Fruit fly (Drosophila melanogaster) whole organism, embryonic: ENCODE results near the gene haf.

Experiments used
- CG10462 ChIP-seq: fragments of 200-800 bp; sonication (Bioruptor generic); optimal IDR thresholded peaks from 2 replicates; lab custom pipeline; 2016; ENCODE audit warnings: missing biosample characterization, missing genetic modification characterization
- CG11696 ChIP-seq: fragments of 200-800 bp; sonication (Bioruptor generic); IDR thresholded peaks from 2 replicates; pipeline ENCODE4 v1.3.6; 2022; ENCODE audit warnings: missing biosample characterization, missing genetic modification characterization
- CG15479 ChIP-seq: fragments of 200-800 bp; sonication (Bioruptor generic); optimal IDR thresholded peaks from 3 replicates; lab custom pipeline; 2019; ENCODE audit warnings: missing biosample characterization, mild to moderate bottlenecking, missing genetic modification characterization, moderate library complexity
- CG1647 ChIP-seq: fragments of 200-800 bp; sonication (Bioruptor generic); optimal IDR thresholded peaks from 3 replicates; lab custom pipeline; 2016; ENCODE audit warnings: missing biosample characterization, missing genetic modification characterization
- CG16815 ChIP-seq: fragments of 200-800 bp; sonication (Bioruptor generic); optimal IDR thresholded peaks from 3 replicates; lab custom pipeline; 2017; ENCODE audit warnings: missing biosample characterization, mild to moderate bottlenecking, missing genetic modification characterization
- CG16863 ChIP-seq: fragments of 200-800 bp; sonication (Bioruptor generic); optimal IDR thresholded peaks from 3 replicates; lab custom pipeline; 2016; ENCODE audit warnings: missing biosample characterization, missing genetic modification characterization
- CG17328 ChIP-seq: fragments of 200-800 bp; sonication (Bioruptor generic); IDR thresholded peaks from 2 replicates; pipeline ENCODE4 v1.3.6; 2022; ENCODE audit warnings: missing biosample characterization, missing genetic modification characterization
- CG2116 ChIP-seq: fragments of 200-800 bp; sonication (Bioruptor generic); optimal IDR thresholded peaks from 3 replicates; lab custom pipeline; 2018; ENCODE audit warnings: missing biosample characterization, mild to moderate bottlenecking, missing genetic modification characterization
- CG2120 ChIP-seq: fragments of 200-800 bp; sonication (Bioruptor generic); optimal IDR thresholded peaks from 3 replicates; lab custom pipeline; 2016; ENCODE audit warnings: missing biosample characterization, missing genetic modification characterization
- CG2129 ChIP-seq: fragments of 200-800 bp; sonication (Bioruptor generic); IDR thresholded peaks from 2 replicates; pipeline ENCODE4 v1.3.6; 2022; ENCODE audit warnings: missing biosample characterization, missing genetic modification characterization; ENCODE audit not compliant: partially characterized antibody
- CG3407 ChIP-seq: fragments of 200-800 bp; sonication (Bioruptor generic); optimal IDR thresholded peaks from 2 replicates; lab custom pipeline; 2018; ENCODE audit warnings: missing biosample characterization, mild to moderate bottlenecking, missing genetic modification characterization
- CG34376 ChIP-seq: fragments of 200-800 bp; sonication (Bioruptor generic); optimal IDR thresholded peaks from 2 replicates; lab custom pipeline; 2018; ENCODE audit warnings: missing biosample characterization, mild to moderate bottlenecking, missing genetic modification characterization
- CG3838 ChIP-seq: fragments of 200-800 bp; sonication (Bioruptor generic); optimal IDR thresholded peaks from 3 replicates; lab custom pipeline; 2016; ENCODE audit warnings: missing biosample characterization, missing genetic modification characterization
- CG3995 ChIP-seq: fragments of 200-800 bp; sonication (Bioruptor generic); optimal IDR thresholded peaks from 3 replicates; lab custom pipeline; 2016; ENCODE audit warnings: missing biosample characterization, missing genetic modification characterization
- CG4404 ChIP-seq: fragments of 200-800 bp; sonication (Bioruptor generic); IDR thresholded peaks from 2 replicates; pipeline ENCODE4 v1.3.6; 2022; ENCODE audit warnings: missing biosample characterization, missing genetic modification characterization
- CG4707 ChIP-seq: fragments of 200-800 bp; sonication (Bioruptor generic); optimal IDR thresholded peaks from 2 replicates; lab custom pipeline; 2018; ENCODE audit warnings: missing biosample characterization, mild to moderate bottlenecking, missing genetic modification characterization, moderate library complexity
- CG4730 ChIP-seq: fragments of 200-800 bp; sonication (Bioruptor generic); IDR thresholded peaks from 2 replicates; pipeline ENCODE4 v1.3.6; 2022; ENCODE audit warnings: missing biosample characterization, missing genetic modification characterization
- CG6683 ChIP-seq: fragments of 200-800 bp; sonication (Bioruptor generic); optimal IDR thresholded peaks from 2 replicates; lab custom pipeline; 2017; ENCODE audit warnings: missing biosample characterization, mild to moderate bottlenecking, missing genetic modification characterization, missing genetic modification reagents
- CG7556 ChIP-seq: fragments of 200-800 bp; sonication (Bioruptor generic); optimal IDR thresholded peaks from 2 replicates; lab custom pipeline; 2017; ENCODE audit warnings: missing biosample characterization, mild to moderate bottlenecking, missing genetic modification characterization
- CG8089 ChIP-seq: fragments of 200-800 bp; sonication (Bioruptor generic); optimal IDR thresholded peaks from 3 replicates; lab custom pipeline; 2016; ENCODE audit warnings: missing biosample characterization, missing genetic modification characterization
- CG8478 ChIP-seq: fragments of >200 bp; optimal IDR thresholded peaks from 2 replicates; lab custom pipeline; 2018
- D19A ChIP-seq: fragments of 200-800 bp; optimal IDR thresholded peaks from 3 replicates; lab custom pipeline; 2019; ENCODE audit warnings: missing biosample characterization, mild to moderate bottlenecking, missing genetic modification characterization, moderate library complexity
- Dek ChIP-seq: fragments of 200-800 bp; sonication (Bioruptor generic); optimal IDR thresholded peaks from 3 replicates; lab custom pipeline; 2019; ENCODE audit warnings: missing biosample characterization, mild to moderate bottlenecking, missing genetic modification characterization, moderate library complexity
- Dp ChIP-seq: fragments of 200-800 bp; sonication (Bioruptor generic); optimal IDR thresholded peaks from 2 replicates; lab custom pipeline; 2018; ENCODE audit warnings: missing biosample characterization, mild to moderate bottlenecking, missing genetic modification characterization, moderate library complexity
- Lim3 ChIP-seq: fragments of 200-800 bp; sonication (Bioruptor generic); IDR thresholded peaks from 2 replicates; pipeline ENCODE4 v1.3.6; 2022; ENCODE audit warnings: missing biosample characterization, missing genetic modification characterization
- Myb ChIP-seq: fragments of 200-800 bp; sonication (Bioruptor generic); optimal IDR thresholded peaks from 2 replicates; lab custom pipeline; 2016; ENCODE audit warnings: missing biosample characterization, missing genetic modification characterization
- NC2β ChIP-seq: fragments of 200-800 bp; sonication (Bioruptor generic); optimal IDR thresholded peaks from 2 replicates; lab custom pipeline; 2016; ENCODE audit warnings: missing biosample characterization, missing genetic modification characterization
- Neu2 ChIP-seq: fragments of 200-800 bp; sonication (Bioruptor generic); optimal IDR thresholded peaks from 3 replicates; lab custom pipeline; 2016; ENCODE audit warnings: missing biosample characterization, missing genetic modification characterization, borderline replicate concordance
- Nf-YB ChIP-seq: fragments of 200-800 bp; sonication (Bioruptor generic); optimal IDR thresholded peaks from 3 replicates; lab custom pipeline; 2019; ENCODE audit warnings: missing biosample characterization, mild to moderate bottlenecking, missing genetic modification characterization, moderate library complexity
- Nf-YC ChIP-seq: fragments of 200-800 bp; optimal IDR thresholded peaks from 3 replicates; lab custom pipeline; 2019; ENCODE audit warnings: missing biosample characterization, mild to moderate bottlenecking, missing genetic modification characterization, moderate library complexity
- Opbp ChIP-seq: fragments of 200-800 bp; sonication (Bioruptor generic); IDR thresholded peaks from 3 replicates; pipeline ENCODE4 v1.3.6; 2022; ENCODE audit warnings: missing biosample characterization, missing genetic modification characterization; ENCODE audit not compliant: partially characterized antibody
- Optix ChIP-seq: fragments of 200-800 bp; sonication (Bioruptor generic); IDR thresholded peaks from 3 replicates; pipeline ENCODE4 v1.3.6; 2022; ENCODE audit warnings: missing biosample characterization, missing genetic modification characterization
- Ptx1 ChIP-seq: fragments of 200-800 bp; sonication (Bioruptor generic); IDR thresholded peaks from 2 replicates; pipeline ENCODE4 v1.3.6; 2022; ENCODE audit warnings: missing biosample characterization, missing genetic modification characterization
- Usf ChIP-seq: fragments of 200-800 bp; sonication (Bioruptor generic); optimal IDR thresholded peaks from 2 replicates; lab custom pipeline; 2017; ENCODE audit warnings: missing genotype, missing biosample characterization, missing genetic modification characterization
- YL-1 ChIP-seq: fragments of 200-800 bp; sonication (Bioruptor generic); optimal IDR thresholded peaks from 3 replicates; lab custom pipeline; 2017; ENCODE audit warnings: missing biosample characterization, mild to moderate bottlenecking, missing genetic modification characterization
- az2 ChIP-seq: fragments of 200-800 bp; sonication (Bioruptor generic); optimal IDR thresholded peaks from 3 replicates; lab custom pipeline; 2016; ENCODE audit warnings: missing biosample characterization, missing genetic modification characterization
- br ChIP-seq: fragments of >200 bp; optimal IDR thresholded peaks from 2 replicates; lab custom pipeline; 2017
- cas ChIP-seq: fragments of 200-800 bp; sonication (Bioruptor generic); IDR thresholded peaks from 2 replicates; pipeline ENCODE4 v1.3.6; 2022; ENCODE audit warnings: missing biosample characterization, missing genetic modification characterization
- chn ChIP-seq: fragments of 200-800 bp; sonication (Bioruptor generic); optimal IDR thresholded peaks from 2 replicates; lab custom pipeline; 2016; ENCODE audit warnings: missing biosample characterization, missing genetic modification characterization
- corto ChIP-seq: fragments of 200-800 bp; sonication (Bioruptor generic); optimal IDR thresholded peaks from 2 replicates; lab custom pipeline; 2016; ENCODE audit warnings: missing biosample characterization, mild to moderate bottlenecking, missing genetic modification characterization, moderate library complexity
- crc ChIP-seq: fragments of 200-800 bp; sonication (Bioruptor generic); optimal IDR thresholded peaks from 2 replicates; lab custom pipeline; 2016; ENCODE audit warnings: missing biosample characterization, missing genetic modification characterization
- ems ChIP-seq: fragments of 200-800 bp; sonication (Bioruptor generic); optimal IDR thresholded peaks from 3 replicates; lab custom pipeline; 2016; ENCODE audit warnings: missing biosample characterization, missing genetic modification characterization
- eve ChIP-seq, 2 experiments: fragments of >200 bp; optimal IDR thresholded peaks; 2 replicates each; lab custom pipeline; 2017; ENCODE audit warnings: missing biosample characterization in 2 of 2, missing genetic modification characterization in 2 of 2
- gt ChIP-seq: fragments of 200-800 bp; sonication (Bioruptor generic); IDR thresholded peaks from 2 replicates; pipeline ENCODE4 v1.3.6; 2022; ENCODE audit warnings: missing biosample characterization, missing genetic modification characterization
- her ChIP-seq: fragments of 200-800 bp; sonication (Bioruptor generic); optimal IDR thresholded peaks from 2 replicates; lab custom pipeline; 2016; ENCODE audit warnings: missing biosample characterization, missing genetic modification characterization
- kah ChIP-seq: fragments of 200-800 bp; sonication (Bioruptor generic); optimal IDR thresholded peaks from 2 replicates; lab custom pipeline; 2018; ENCODE audit warnings: missing biosample characterization, mild to moderate bottlenecking, missing genetic modification characterization
- nerfin-1 ChIP-seq: fragments of 200-800 bp; sonication (Bioruptor generic); optimal IDR thresholded peaks from 3 replicates; lab custom pipeline; 2019; ENCODE audit warnings: missing biosample characterization, mild to moderate bottlenecking, missing genetic modification characterization, moderate library complexity
- repo ChIP-seq: fragments of 200-800 bp; sonication (Bioruptor generic); optimal IDR thresholded peaks from 2 replicates; lab custom pipeline; 2016; ENCODE audit warnings: missing biosample characterization, missing genetic modification characterization
- sob ChIP-seq: fragments of 200-800 bp; sonication (Bioruptor generic); IDR thresholded peaks from 2 replicates; pipeline ENCODE4 v1.3.6; 2022; ENCODE audit warnings: missing biosample characterization, missing genetic modification characterization
- tna ChIP-seq: fragments of 200-800 bp; sonication (Bioruptor generic); IDR thresholded peaks from 2 replicates; pipeline ENCODE4 v1.3.6; 2022; ENCODE audit warnings: missing biosample characterization, missing genetic modification characterization; ENCODE audit not compliant: partially characterized antibody
- unpg ChIP-seq: fragments of 200-800 bp; sonication (Bioruptor generic); optimal IDR thresholded peaks from 3 replicates; lab custom pipeline; 2018; ENCODE audit warnings: missing biosample characterization, mild to moderate bottlenecking, missing genetic modification characterization, moderate library complexity
- zf30C ChIP-seq: fragments of 200-800 bp; sonication (Bioruptor generic); optimal IDR thresholded peaks from 3 replicates; lab custom pipeline; 2018; ENCODE audit warnings: missing biosample characterization, mild to moderate bottlenecking, missing genetic modification characterization

The haf gene

DNA sequence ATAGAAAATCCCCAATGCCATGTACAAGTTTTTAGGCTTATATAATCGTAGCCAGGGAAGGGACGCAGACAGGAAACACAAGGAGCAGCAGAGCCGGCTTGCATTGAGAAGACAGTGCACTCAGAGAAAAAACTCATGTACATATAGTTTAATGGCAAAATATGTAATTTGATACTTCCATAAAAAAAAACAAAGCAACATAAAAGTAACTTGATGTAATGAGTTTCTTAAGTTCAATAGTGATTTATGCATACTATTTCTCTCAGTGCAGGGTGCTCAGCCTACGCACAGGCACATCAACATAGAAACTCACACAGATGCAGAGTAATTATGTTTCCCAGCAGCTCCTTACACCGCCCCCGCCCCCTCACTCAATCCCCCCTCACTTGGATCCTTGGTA, 65.9 kb downstream of the haf start (continued):
- TF ChIP-seq eve (GFP tag; optimal IDR thresholded peaks at IDR 0.05; lab: Kevin White, UChicago) = peak in 1 of 2 experiments; percentile 78
- TF ChIP-seq CG3407 (GFP tag; lab: Kevin White, UChicago) = peak; percentile 8
- TF ChIP-seq crc (GFP tag; lab: Kevin White, UChicago) = no peak
- TF ChIP-seq CG8089 (GFP tag; lab: Kevin White, UChicago) = peak; percentile 43
- peak; percentile 39 for TF ChIP-seq NC2β
- no peak for TF ChIP-seq repo
- no peak for TF ChIP-seq Dp (GFP tag; lab: Kevin White, UChicago)
- no peak for TF ChIP-seq Opbp (GFP tag; lab: Robert Waterston, UW)
- no peak for TF ChIP-seq CG3838 (GFP tag; lab: Kevin White, UChicago)
- TF ChIP-seq ems (GFP tag; lab: Kevin White, UChicago) = no peak
- 0 out of 2 replicates have a peak, but pooled peaks have one; percentile 35 for TF ChIP-seq gt (GFP tag; lab: Robert Waterston, UW)
- peak; percentile 84 for TF ChIP-seq CG7556
- TF ChIP-seq Dek (tag; lab: Kevin White, UChicago) = peak; percentile 73
- peak; percentile 59 for TF ChIP-seq CG34376
- no peak for TF ChIP-seq CG2129
- no peak for TF ChIP-seq CG8478 (lab: Kevin White, UChicago)
- no peak for TF ChIP-seq Usf (GFP tag; lab: Kevin White, UChicago)
- peak; percentile 56 for TF ChIP-seq chn (GFP tag; lab: Kevin White, UChicago)
- TF ChIP-seq Optix (GFP tag; lab: Robert Waterston, UW) = peak; percentile 67
- peak; percentile 44 for TF ChIP-seq CG1647
- TF ChIP-seq her (GFP tag; lab: Kevin White, UChicago) = peak; percentile 55
- peak; percentile 80 for TF ChIP-seq CG2120 (GFP tag; lab: Kevin White, UChicago)
- TF ChIP-seq Ptx1 (GFP tag; lab: Robert Waterston, UW) = peak; percentile 80
- TF ChIP-seq Nf-YB = peak; percentile 38
- TF ChIP-seq br (lab: Kevin White, UChicago) = no peak
- peak; percentile 49 for TF ChIP-seq zf30C (GFP tag; lab: Kevin White, UChicago)
- TF ChIP-seq Neu2 (GFP tag; lab: Kevin White, UChicago) = no peak
- no peak for TF ChIP-seq corto (GFP tag; lab: Kevin White, UChicago)
- peak; percentile 17 for TF ChIP-seq Nf-YC (tag; lab: Kevin White, UChicago)
- no peak for TF ChIP-seq CG11696 (GFP tag; lab: Robert Waterston, UW)
- peak; percentile 71 for TF ChIP-seq unpg (GFP tag; lab: Kevin White, UChicago)
- TF ChIP-seq tna = no peak
- TF ChIP-seq CG2116 (GFP tag; lab: Kevin White, UChicago) = no peak
- TF ChIP-seq CG16863 = peak; percentile 60
- TF ChIP-seq YL-1 = no peak
- TF ChIP-seq az2 (GFP tag; lab: Kevin White, UChicago) = peak; percentile 55
- TF ChIP-seq D19A (tag; lab: Kevin White, UChicago) = peak; percentile 43
- peak; percentile 20 for TF ChIP-seq CG10462
- no peak for TF ChIP-seq Lim3 (GFP tag; lab: Robert Waterston, UW)
- peak; percentile 61 for TF ChIP-seq CG17328
- peak; percentile 19; the same call in 1 of the 2 replicates for TF ChIP-seq CG4404 (GFP tag; lab: Robert Waterston, UW)
- peak; percentile 42 for TF ChIP-seq nerfin-1 (tag; lab: Kevin White, UChicago)
- TF ChIP-seq sob (GFP tag; lab: Robert Waterston, UW) = peak; percentile 69
- TF ChIP-seq CG6683 (GFP tag; lab: Kevin White, UChicago) = peak; percentile 55
- TF ChIP-seq CG15479 = no peak
- TF ChIP-seq CG4730 = 0 out of 2 replicates have a peak, but pooled peaks have one; percentile 21
- no peak for TF ChIP-seq CG16815 (GFP tag; lab: Kevin White, UChicago)
- no peak for TF ChIP-seq kah (GFP tag; lab: Kevin White, UChicago)
- no peak for TF ChIP-seq CG4707 (GFP tag; lab: Kevin White, UChicago)
- TF ChIP-seq CG3995 (GFP tag; lab: Kevin White, UChicago) = no peak
- no peak for TF ChIP-seq cas (GFP tag; lab: Robert Waterston, UW)
- peak; percentile 40 for TF ChIP-seq Myb (GFP tag; lab: Kevin White, UChicago)
